Worm (Caenorhabditis elegans): ENCODE measurements around the gene F44G4.1.
A peak's percentile ranks its signal among the peaks of the same experiment; 100 is the strongest.

The F44G4.1 gene

DNA sequence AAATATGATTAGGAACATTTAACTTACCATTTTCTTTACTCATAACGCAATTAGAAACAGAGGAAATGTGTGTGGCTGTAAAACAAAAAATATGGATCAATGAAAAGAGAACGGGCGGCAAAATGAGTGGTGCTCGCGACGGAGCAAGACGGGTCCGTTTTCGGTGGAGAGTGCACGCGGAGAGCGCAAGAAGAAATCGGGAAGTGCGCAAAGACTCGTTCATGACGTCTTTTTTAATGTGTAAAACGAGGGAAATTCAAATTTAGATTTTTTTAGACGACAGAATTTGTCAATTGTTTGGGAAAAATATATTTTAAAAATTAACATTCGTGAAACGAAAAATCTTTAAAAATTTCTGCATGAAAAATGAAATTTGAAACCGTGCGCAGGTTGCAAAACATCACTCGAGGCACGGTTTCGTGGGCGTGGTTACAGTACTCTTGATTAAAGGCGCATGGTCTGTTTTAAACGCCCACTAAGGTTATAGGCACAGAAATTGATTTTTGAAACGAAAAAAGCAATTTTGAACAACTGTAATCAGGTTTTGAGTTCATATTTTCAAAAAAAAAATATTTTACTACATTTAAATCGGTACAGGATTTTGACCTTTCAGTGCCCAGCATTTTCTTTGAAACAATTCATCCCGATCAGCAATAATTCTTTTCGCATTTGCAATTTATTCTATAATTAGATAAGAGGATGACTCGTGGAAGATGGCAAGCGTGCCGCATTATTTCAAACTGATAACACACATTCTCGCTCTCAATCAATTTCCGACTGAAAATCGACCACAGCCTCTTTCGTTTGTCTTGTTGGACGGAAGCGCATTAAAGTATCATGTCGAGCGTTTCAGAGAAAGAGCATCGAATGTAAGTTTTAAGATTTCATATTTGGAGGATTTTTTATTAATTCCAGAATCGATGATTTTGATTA is 24.9 kb upstream of the F44G4.1 start, which contains the start of the genes szy-20 and C18E9.5:
TSS of gene szy-20 (minus strand) at position 83 of the 933 bp plus-strand sequence.
TSS of gene C18E9.5 (plus strand) at position 730 of the 933 bp plus-strand sequence.
- no peak for TF ChIP-seq nhr-11 (tag; optimal IDR thresholded peaks at IDR 0.05)
- TF ChIP-seq pqm-1 (tag; optimal IDR thresholded peaks at IDR 0.05): peak; percentile 72
- no peak for TF ChIP-seq mdl-1 (tag; optimal IDR thresholded peaks at IDR 0.05)
- no peak for TF ChIP-seq unc-62 (GFP tag; optimal IDR thresholded peaks at IDR 0.05)
- TF ChIP-seq nhr-43 (tag; optimal IDR thresholded peaks at IDR 0.05; ENCODE audit: poor library complexity, severe bottlenecking): peak; percentile 65
- no peak for TF ChIP-seq elt-3 (tag; optimal IDR thresholded peaks at IDR 0.05)
- peak; percentile 33 for TF ChIP-seq nhr-77 (tag; optimal IDR thresholded peaks at IDR 0.05)
- no peak for TF ChIP-seq egl-27 (tag; optimal IDR thresholded peaks at IDR 0.05)
- TF ChIP-seq skn-1 (tag; optimal IDR thresholded peaks at IDR 0.05): peak; percentile 18
- TF ChIP-seq lin-39 (tag; optimal IDR thresholded peaks at IDR 0.05): peak; percentile 70
- no peak for TF ChIP-seq ceh-16 (tag; optimal IDR thresholded peaks at IDR 0.05)
- no peak for TF ChIP-seq fos-1 (tag; optimal IDR thresholded peaks at IDR 0.05)
- TF ChIP-seq nhr-237 (tag; optimal IDR thresholded peaks at IDR 0.05): no peak
- TF ChIP-seq hmg-11 (tag; optimal IDR thresholded peaks at IDR 0.05): peak; percentile 69
- peak; percentile 82 for TF ChIP-seq R02D3.7 (tag; optimal IDR thresholded peaks at IDR 0.05)
- TF ChIP-seq elt-1 (tag; optimal IDR thresholded peaks at IDR 0.05): peak; percentile 31
- peak; percentile 81 for TF ChIP-seq lin-15B (tag; optimal IDR thresholded peaks at IDR 0.05)
- peak; percentile 76 for TF ChIP-seq elt-2 (tag; optimal IDR thresholded peaks at IDR 0.05)
- peak; percentile 60 for TF ChIP-seq ceh-28 (tag; optimal IDR thresholded peaks at IDR 0.05)
- TF ChIP-seq nhr-23 (tag; optimal IDR thresholded peaks at IDR 0.05): peak; percentile 71
- TF ChIP-seq ceh-82 (tag; optimal IDR thresholded peaks at IDR 0.05): peak; percentile 52
- no peak for TF ChIP-seq mml-1 (tag; optimal IDR thresholded peaks at IDR 0.05)
- TF ChIP-seq nfya-1 (tag; optimal IDR thresholded peaks at IDR 0.05; ENCODE audit: insufficient read depth): peak; percentile 84
- peak; percentile 27 for TF ChIP-seq nhr-25 (tag; optimal IDR thresholded peaks at IDR 0.05)
- no peak for TF ChIP-seq daf-12 (tag; optimal IDR thresholded peaks at IDR 0.05)
- peak; percentile 78 for TF ChIP-seq pha-4 (tag; optimal IDR thresholded peaks at IDR 0.05)
- TF ChIP-seq fkh-2 (tag; optimal IDR thresholded peaks at IDR 0.05): no peak
- no peak for TF ChIP-seq sea-2 (GFP tag; optimal IDR thresholded peaks at IDR 0.05)
- no peak for TF ChIP-seq aly-2 (tag; optimal IDR thresholded peaks at IDR 0.05)
- TF ChIP-seq ztf-11 (tag; optimal IDR thresholded peaks at IDR 0.05): no peak
- TF ChIP-seq egl-5 (tag; optimal IDR thresholded peaks at IDR 0.05): peak; percentile 20
- peak; percentile 57 for TF ChIP-seq lsy-12 (tag; optimal IDR thresholded peaks at IDR 0.05)
- TF ChIP-seq ama-1 (optimal IDR thresholded peaks at IDR 0.05): peak; percentile 49
- no peak for TF ChIP-seq nhr-12 (tag; optimal IDR thresholded peaks at IDR 0.05)
- no peak for TF ChIP-seq nhr-76 (tag; optimal IDR thresholded peaks at IDR 0.05)
- TF ChIP-seq ztf-4 (tag; optimal IDR thresholded peaks at IDR 0.05): no peak
- TF ChIP-seq ceh-9 (tag; optimal IDR thresholded peaks at IDR 0.05): no peak
- peak; percentile 59 for TF ChIP-seq snpc-4 (tag; optimal IDR thresholded peaks at IDR 0.05)
- no peak for TF ChIP-seq unc-39 (tag; optimal IDR thresholded peaks at IDR 0.05)
- TF ChIP-seq jun-1 (tag; optimal IDR thresholded peaks at IDR 0.05): peak; percentile 71
- TF ChIP-seq nhr-67 (tag; optimal IDR thresholded peaks at IDR 0.05): no peak
- peak; percentile 52 for TF ChIP-seq fkh-10 (GFP tag; optimal IDR thresholded peaks at IDR 0.05)
- no peak for TF ChIP-seq zag-1 (tag; optimal IDR thresholded peaks at IDR 0.05)
- TF ChIP-seq nhr-28 (tag; optimal IDR thresholded peaks at IDR 0.05): no peak
- TF ChIP-seq tbx-2 (tag; optimal IDR thresholded peaks at IDR 0.05): peak; percentile 64
- no peak for TF ChIP-seq ZK546.5 (tag; optimal IDR thresholded peaks at IDR 0.05)
- no peak for TF ChIP-seq eor-1 (tag; optimal IDR thresholded peaks at IDR 0.05)

All from whole organism, L3 larva.